Worm (Caenorhabditis elegans): ENCODE measurements around the gene hlh-8.
"Not testable (repeated sequence)": the region's sequence is repeated elsewhere in the genome, so short reads cannot be mapped to it uniquely, and the experiment has no call there.

The hlh-8 gene

DNA sequence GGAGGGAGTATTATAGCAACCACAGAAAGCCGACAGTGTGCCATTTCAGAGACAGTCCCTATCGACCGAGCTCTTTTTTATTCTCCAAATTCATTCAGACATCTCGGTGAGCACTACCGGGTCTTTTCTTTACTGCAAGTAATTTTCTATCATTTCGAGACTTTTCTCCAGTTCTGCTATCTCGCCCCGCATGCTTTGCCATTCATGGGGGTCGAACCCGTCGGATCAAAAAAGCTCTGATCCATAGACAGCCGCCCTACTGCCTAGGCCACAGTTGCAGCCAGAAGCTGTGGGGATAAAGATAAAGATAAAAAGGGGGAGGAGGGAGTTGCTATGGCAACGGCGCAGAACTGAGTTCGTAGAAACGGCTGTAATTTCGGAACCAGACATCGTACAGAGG lies 35.2 kb downstream of the hlh-8 start (continued):
- 0 out of 2 replicates have a peak, but pooled peaks have one; percentile 22 for TF ChIP-seq tra-1 (GFP tag; IDR thresholded peaks at IDR 0.05)
- TF ChIP-seq snpc-1.2 (GFP tag; IDR thresholded peaks at IDR 0.05) = peak; percentile 64; the same call in 1 of the 2 replicates
- no peak for TF ChIP-seq unc-62 (GFP tag; optimal IDR thresholded peaks at IDR 0.05 in 1 of 2)
- TF ChIP-seq unc-62 (tag; optimal IDR thresholded peaks at IDR 0.05) = no peak
- no peak for TF ChIP-seq unc-130 (GFP tag; optimal IDR thresholded peaks at IDR 0.05)
- TF ChIP-seq egl-27 (tag; optimal IDR thresholded peaks at IDR 0.05) = no peak
- no peak for TF ChIP-seq unc-39 (tag; optimal IDR thresholded peaks at IDR 0.05)
- TF ChIP-seq set-16 (GFP tag; IDR thresholded peaks at IDR 0.05) = peak; percentile 37; the same call in 1 of the 2 replicates
- TF ChIP-seq nhr-48 (tag; optimal IDR thresholded peaks at IDR 0.05) = no peak
- TF ChIP-seq ceh-28 (tag; optimal IDR thresholded peaks at IDR 0.05) = no peak
- no peak for TF ChIP-seq skn-1 (tag; optimal IDR thresholded peaks at IDR 0.05)
- TF ChIP-seq duxl-1 (tag; optimal IDR thresholded peaks at IDR 0.05; ENCODE audit: poor library complexity) = no peak
- peak; percentile 18 for TF ChIP-seq F49E8.2 (tag; optimal IDR thresholded peaks at IDR 0.05; ENCODE audit: borderline replicate concordance)

DNA sequence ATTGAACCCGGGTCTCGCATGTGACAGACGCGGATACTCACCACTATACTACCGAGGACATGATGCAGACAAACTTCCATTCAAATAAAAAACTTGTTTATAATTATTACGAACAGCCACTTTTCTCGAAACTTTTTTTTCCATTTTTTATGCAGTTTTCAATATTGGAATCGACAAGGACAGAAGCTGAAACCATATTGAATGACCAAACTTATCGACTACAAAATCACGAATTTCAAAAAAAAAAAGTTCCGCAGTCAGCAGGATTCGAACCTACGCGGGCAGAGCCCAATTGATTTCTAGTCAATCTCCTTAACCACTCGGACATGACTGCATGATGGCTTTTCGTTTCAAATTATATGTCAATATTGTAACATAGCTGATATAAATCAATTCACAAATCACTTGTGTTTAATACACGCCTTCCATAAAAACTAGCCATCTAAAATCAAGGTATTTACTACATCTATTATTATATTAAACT lies 36.3 kb downstream of the hlh-8 start:
- TF ChIP-seq nhr-48 (tag; optimal IDR thresholded peaks at IDR 0.05) (peak; percentile 32), dmd-6 (GFP tag; IDR thresholded peaks at IDR 0.05) (peak; percentile 32; the same call in 1 of the 2 replicates), madf-5 (GFP tag; IDR thresholded peaks at IDR 0.05) (0 out of 4 replicates have a peak, but pooled peaks of 1 of the 2 experiments have one; percentile 47), F26F4.8 (GFP tag; conservative IDR thresholded peaks at IDR 0.05) (peak; percentile 58; the same call in 1 of the 2 replicates), arid-1 (GFP tag; conservative IDR thresholded peaks at IDR 0.05) (peak; percentile 58; the same call in 1 of the 2 replicates), D1046.2 (GFP tag; IDR thresholded peaks at IDR 0.05) (0 out of 2 replicates have a peak, but pooled peaks have one; percentile 23), egl-43 (GFP tag; IDR thresholded peaks at IDR 0.05) (peak; percentile 80; the same call in 1 of the 2 replicates), hlh-30 (tag; optimal IDR thresholded peaks at IDR 0.05; ENCODE audit: insufficient read depth) (peak; percentile 52), php-3 (GFP tag; IDR thresholded peaks at IDR 0.05) (peak; percentile 45; the same call in 1 of the 2 replicates), dmd-8 (GFP tag; IDR thresholded peaks at IDR 0.05) (peak; percentile 85), pha-4 (GFP tag; IDR thresholded peaks at IDR 0.05) (peak; percentile 71; the same call in 1 of the 2 replicates), ctbp-1 (GFP tag; IDR thresholded peaks at IDR 0.05) (0 out of 2 replicates have a peak, but pooled peaks have one; percentile 51), T20F7.1 (GFP tag; optimal IDR thresholded peaks at IDR 0.05) (peak; percentile 34), nhr-102 (tag; optimal IDR thresholded peaks at IDR 0.05) (peak; percentile 32), Y48G9A.11 (GFP tag; IDR thresholded peaks at IDR 0.05) (peak; percentile 72; the same call in 1 of the 2 replicates), snpc-1.2 (GFP tag; IDR thresholded peaks at IDR 0.05) (peak; percentile 78; the same call in 1 of the 2 replicates), lim-7 (GFP tag; IDR thresholded peaks at IDR 0.05) (peak; percentile 63), T26A8.4 (GFP tag; IDR thresholded peaks at IDR 0.05) (peak; percentile 46; the same call in 1 of the 2 replicates), vab-7 (GFP tag; IDR thresholded peaks at IDR 0.05) (0 out of 2 replicates have a peak, but pooled peaks have one; percentile 45), zfp-3 (GFP tag; conservative IDR thresholded peaks at IDR 0.05) (0 out of 2 replicates have a peak, but pooled peaks have one; percentile 42), lin-38 (GFP tag; IDR thresholded peaks at IDR 0.05) (peak; percentile 63), zip-11 (GFP tag; IDR thresholded peaks at IDR 0.05) (0 out of 2 replicates have a peak, but pooled peaks have one; percentile 18)
- TF ChIP-seq pha-4 (tag; optimal IDR thresholded peaks at IDR 0.05) = not testable (repeated sequence)

DNA sequence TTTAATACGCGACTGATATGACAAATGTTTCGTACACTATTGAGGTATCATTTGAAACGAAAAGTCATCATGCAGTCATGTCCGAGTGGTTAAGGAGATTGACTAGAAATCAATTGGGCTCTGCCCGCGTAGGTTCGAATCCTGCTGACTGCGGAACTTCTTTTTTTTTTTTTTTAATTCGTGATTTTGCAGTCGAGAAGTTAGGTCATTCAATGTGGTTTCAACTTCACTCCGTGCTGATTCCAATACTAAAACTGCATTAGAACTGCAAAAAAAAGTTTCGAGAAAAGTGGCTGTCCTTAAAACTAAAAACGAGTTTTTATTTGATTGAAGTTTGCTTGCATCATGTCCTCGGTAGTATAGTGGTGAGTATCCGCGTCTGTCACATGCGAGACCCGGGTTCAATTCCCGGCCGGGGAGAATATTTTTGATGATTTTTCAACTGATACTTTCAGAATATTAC lies 38.1 kb downstream of the hlh-8 start:
- TF ChIP-seq lin-13 (GFP tag; optimal IDR thresholded peaks at IDR 0.05) (peak; percentile 2), daf-16 (GFP tag; optimal IDR thresholded peaks at IDR 0.05) (peak in 1 of 2 experiments; percentile 69), daf-16 (tag; optimal IDR thresholded peaks at IDR 0.05) (peak; percentile 39), hif-1 (tag; optimal IDR thresholded peaks at IDR 0.05) (peak; percentile 14), hmg-1.1 (GFP tag; IDR thresholded peaks at IDR 0.05) (peak; percentile 44; the same call in 1 of the 2 replicates), tra-1 (GFP tag; IDR thresholded peaks at IDR 0.05) (0 out of 2 replicates have a peak, but pooled peaks have one; percentile 29), mep-1 (tag; optimal IDR thresholded peaks at IDR 0.05) (peak; percentile 46), egl-43 (GFP tag; IDR thresholded peaks at IDR 0.05) (peak; percentile 82; the same call in 1 of the 2 replicates), T20F7.1 (GFP tag; optimal IDR thresholded peaks at IDR 0.05) (peak; percentile 24), nhr-48 (tag; optimal IDR thresholded peaks at IDR 0.05) (peak; percentile 61), Y5F2A.4 (GFP tag; optimal IDR thresholded peaks at IDR 0.05) (peak; percentile 63), D1046.2 (GFP tag; IDR thresholded peaks at IDR 0.05) (0 out of 2 replicates have a peak, but pooled peaks have one; percentile 4), Y48G9A.11 (GFP tag; IDR thresholded peaks at IDR 0.05) (peak; percentile 62), snpc-1.2 (GFP tag; IDR thresholded peaks at IDR 0.05) (peak; percentile 67; the same call in 1 of the 2 replicates), vab-7 (GFP tag; IDR thresholded peaks at IDR 0.05) (peak; percentile 24; the same call in 1 of the 2 replicates), T26A8.4 (GFP tag; IDR thresholded peaks at IDR 0.05) (peak; percentile 72; the same call in 1 of the 2 replicates), spr-1 (tag; optimal IDR thresholded peaks at IDR 0.05) (peak; percentile 43), spr-3 (GFP tag; optimal IDR thresholded peaks at IDR 0.05) (peak; percentile 32), rbr-2 (tag; optimal IDR thresholded peaks at IDR 0.05) (peak; percentile 10), hlh-11 (tag; optimal IDR thresholded peaks at IDR 0.05) (peak; percentile 3)
